Worm (Caenorhabditis elegans): Measurements from ENCODE around the gene glb-23.

- TF ChIP-seq hlh-6 (tag; optimal IDR thresholded peaks at IDR 0.05), result no peak
- no peak for TF ChIP-seq F13H6.1 (tag; optimal IDR thresholded peaks at IDR 0.05)
- no peak for TF ChIP-seq nhr-11 (tag; optimal IDR thresholded peaks at IDR 0.05)
- TF ChIP-seq ceh-14 (tag; optimal IDR thresholded peaks at IDR 0.05), result no peak
- TF ChIP-seq tbx-2 (tag; optimal IDR thresholded peaks at IDR 0.05), result no peak
- TF ChIP-seq sox-4 (tag; optimal IDR thresholded peaks at IDR 0.05), result no peak
- TF ChIP-seq elt-2 (tag; optimal IDR thresholded peaks at IDR 0.05), result no peak
- TF ChIP-seq unc-86 (tag; optimal IDR thresholded peaks at IDR 0.05), result no peak
- no peak for TF ChIP-seq che-1 (tag; optimal IDR thresholded peaks at IDR 0.05)
These were observed 3.1 kb downstream of the glb-23 start for ce11 chrIV:7216210-7216609.
